Fruit fly (Drosophila melanogaster) Kc167 (cell line): ENCODE measurements around the gene Argp.

Experiments
- Myc ChIP-seq: fragments of >200 bp; optimal IDR thresholded peaks from 2 replicates; lab custom pipeline; 2017; ENCODE audit warnings: missing external identifiers
- Sin3A ChIP-seq: fragments of >200 bp; optimal IDR thresholded peaks from 2 replicates; lab custom pipeline; 2018; ENCODE audit warnings: missing external identifiers
- insv ChIP-seq: fragments of >200 bp; optimal IDR thresholded peaks from 3 replicates; lab custom pipeline; 2018; ENCODE audit warnings: missing external identifiers
- psq ChIP-seq: fragments of >200 bp; optimal IDR thresholded peaks from 2 replicates; lab custom pipeline; 2017; ENCODE audit warnings: missing external identifiers
- ttk ChIP-seq: sonication (Bioruptor generic); optimal IDR thresholded peaks from 2 replicates; lab custom pipeline; 2017; ENCODE audit warnings: missing external identifiers

DNA sequence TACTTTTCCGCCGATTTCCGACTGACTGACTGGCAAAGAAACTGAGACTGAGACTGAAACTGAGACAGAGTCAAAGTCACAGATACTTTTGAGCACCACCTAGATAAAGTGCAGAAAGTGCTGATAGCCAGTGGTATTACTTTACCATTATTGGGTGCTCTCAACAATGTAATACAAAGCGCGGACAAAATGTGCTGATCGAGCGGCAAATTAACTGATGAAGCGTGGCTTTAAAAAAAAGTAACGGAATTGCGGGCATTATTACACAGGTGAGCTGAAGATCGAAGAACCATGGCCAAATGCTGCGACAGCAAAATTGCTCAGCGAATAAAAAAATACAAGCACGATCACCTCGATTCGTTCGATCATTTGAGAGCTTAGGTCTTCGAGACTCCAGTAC is 19.2 kb upstream of the Argp start:
- no peak for TF ChIP-seq ttk (lab: Kevin White, UChicago)
- TF ChIP-seq Myc = no peak
- no peak for TF ChIP-seq psq (lab: Kevin White, UChicago)
- no peak for TF ChIP-seq Sin3A (lab: Kevin White, UChicago)
- TF ChIP-seq insv (lab: Kevin White, UChicago) = no peak
